Worm (Caenorhabditis elegans) whole organism, L3 larva: ENCODE measurements around the gene irk-1.

Source experiments
- R02D3.7 ChIP-seq: fragments of 150-350 bp; optimal IDR thresholded peaks from 2 replicates; lab custom pipeline; 2014; ENCODE audit warnings: missing biosample characterization, missing genetic modification characterization
- ZK546.5 ChIP-seq: sonication (generic microtip); optimal IDR thresholded peaks from 2 replicates; lab custom pipeline; 2017; ENCODE audit warnings: missing biosample characterization, missing genetic modification characterization
- aly-2 ChIP-seq: fragments of 150-350 bp; optimal IDR thresholded peaks from 2 replicates; lab custom pipeline; 2014; ENCODE audit warnings: missing biosample characterization, missing genetic modification characterization
- ama-1 ChIP-seq: fragments of 150-350 bp; optimal IDR thresholded peaks from 2 replicates; lab custom pipeline; 2018
- ceh-16 ChIP-seq: sonication (generic microtip); optimal IDR thresholded peaks from 2 replicates; lab custom pipeline; 2017; ENCODE audit warnings: missing biosample characterization, missing genetic modification characterization
- ceh-28 ChIP-seq: fragments of 150-350 bp; optimal IDR thresholded peaks from 2 replicates; lab custom pipeline; 2014; ENCODE audit warnings: missing biosample characterization, missing genetic modification reagents, missing genetic modification characterization
- ceh-82 ChIP-seq: fragments of 150-350 bp; optimal IDR thresholded peaks from 2 replicates; lab custom pipeline; 2014; ENCODE audit warnings: missing biosample characterization, missing genetic modification characterization
- ceh-9 ChIP-seq: sonication (generic microtip); optimal IDR thresholded peaks from 2 replicates; lab custom pipeline; 2018; ENCODE audit warnings: missing biosample characterization, missing genetic modification characterization
- daf-12 ChIP-seq: fragments of 150-350 bp; optimal IDR thresholded peaks from 2 replicates; lab custom pipeline; 2014; ENCODE audit warnings: missing biosample characterization, missing genetic modification reagents, missing genetic modification characterization
- egl-27 ChIP-seq: sonication (generic microtip); optimal IDR thresholded peaks from 4 replicates; lab custom pipeline; 2017; ENCODE audit warnings: missing biosample characterization, missing genetic modification reagents, missing genetic modification characterization
- egl-5 ChIP-seq: fragments of 150-350 bp; optimal IDR thresholded peaks from 2 replicates; lab custom pipeline; 2017; ENCODE audit warnings: missing biosample characterization, missing genetic modification reagents, missing genetic modification characterization, inconsistent platforms
- elt-1 ChIP-seq: fragments of 150-350 bp; optimal IDR thresholded peaks from 2 replicates; lab custom pipeline; 2014; ENCODE audit warnings: missing biosample characterization, missing genetic modification characterization
- elt-2 ChIP-seq: sonication (generic microtip); optimal IDR thresholded peaks from 2 replicates; lab custom pipeline; 2016; ENCODE audit warnings: missing genetic modification reagents, mild to moderate bottlenecking, missing genetic modification characterization, missing compliant biosample characterization
- elt-3 ChIP-seq, 3 experiments: fragments of 150-350 bp in 1 of 3; sonication (generic microtip) in 2 of 3; optimal IDR thresholded peaks; 2 replicates in 2 of 3; 4 replicates in 1 of 3; lab custom pipeline; 2014 to 2017; ENCODE audit warnings: missing biosample characterization in 3 of 3, missing genetic modification characterization in 3 of 3
- eor-1 ChIP-seq, 2 experiments: fragments of 150-350 bp; optimal IDR thresholded peaks; 2 replicates each; lab custom pipeline; 2014 to 2018; ENCODE audit warnings: missing biosample characterization in 2 of 2, missing genetic modification characterization in 2 of 2
- fkh-10 ChIP-seq: sonication (generic microtip); optimal IDR thresholded peaks from 2 replicates; lab custom pipeline; 2017; ENCODE audit warnings: missing biosample characterization, missing genetic modification reagents, missing genetic modification characterization
- fkh-2 ChIP-seq: fragments of 150-350 bp; optimal IDR thresholded peaks from 2 replicates; lab custom pipeline; 2014; ENCODE audit warnings: missing biosample characterization, missing genetic modification reagents, missing genetic modification characterization
- fos-1 ChIP-seq: fragments of 150-350 bp; optimal IDR thresholded peaks from 2 replicates; lab custom pipeline; 2014; ENCODE audit warnings: missing biosample characterization, missing genetic modification characterization
- hmg-11 ChIP-seq: sonication (generic microtip); optimal IDR thresholded peaks from 2 replicates; lab custom pipeline; 2016; ENCODE audit warnings: missing genetic modification characterization, missing compliant biosample characterization
- jun-1 ChIP-seq: fragments of 150-350 bp; optimal IDR thresholded peaks from 2 replicates; lab custom pipeline; 2014; ENCODE audit warnings: missing biosample characterization, missing genetic modification reagents, missing genetic modification characterization
- lin-15B ChIP-seq: fragments of 150-350 bp; optimal IDR thresholded peaks from 2 replicates; lab custom pipeline; 2014; ENCODE audit warnings: missing biosample characterization, missing genetic modification characterization
- lin-39 ChIP-seq: fragments of 150-350 bp; optimal IDR thresholded peaks from 2 replicates; lab custom pipeline; 2018; ENCODE audit warnings: missing biosample characterization, missing genetic modification reagents, missing genetic modification characterization
- lsy-12 ChIP-seq: sonication (generic microtip); optimal IDR thresholded peaks from 2 replicates; lab custom pipeline; 2016; ENCODE audit warnings: mild to moderate bottlenecking, missing genetic modification characterization, missing compliant biosample characterization
- mdl-1 ChIP-seq: fragments of 150-350 bp; optimal IDR thresholded peaks from 2 replicates; lab custom pipeline; 2014; ENCODE audit warnings: missing biosample characterization, missing genetic modification characterization
- mml-1 ChIP-seq: fragments of 150-350 bp; sonication (generic microtip); optimal IDR thresholded peaks from 3 replicates; lab custom pipeline; 2014; ENCODE audit warnings: missing biosample characterization, missing genetic modification characterization
- nfya-1 ChIP-seq: sonication (generic microtip); optimal IDR thresholded peaks from 2 replicates; lab custom pipeline; 2017; ENCODE audit warnings: missing genetic modification characterization, mild to moderate bottlenecking, missing compliant biosample characterization, antibody characterized with exemption, moderate library complexity; ENCODE audit not compliant: insufficient read depth
- nhr-11 ChIP-seq: fragments of 150-350 bp; optimal IDR thresholded peaks from 2 replicates; lab custom pipeline; 2014; ENCODE audit warnings: missing biosample characterization, missing genetic modification characterization
- nhr-12 ChIP-seq: fragments of 150-350 bp; optimal IDR thresholded peaks from 2 replicates; lab custom pipeline; 2014; ENCODE audit warnings: missing biosample characterization, missing genetic modification characterization
- nhr-23 ChIP-seq: fragments of 150-350 bp; optimal IDR thresholded peaks from 2 replicates; lab custom pipeline; 2014; ENCODE audit warnings: missing biosample characterization, missing genetic modification reagents, missing genetic modification characterization
- nhr-237 ChIP-seq: fragments of 150-350 bp; optimal IDR thresholded peaks from 2 replicates; lab custom pipeline; 2014; ENCODE audit warnings: missing biosample characterization, missing genetic modification characterization
- nhr-25 ChIP-seq: sonication (generic microtip); optimal IDR thresholded peaks from 2 replicates; lab custom pipeline; 2017; ENCODE audit warnings: missing biosample characterization, missing genetic modification characterization
- nhr-28 ChIP-seq: fragments of 150-350 bp; optimal IDR thresholded peaks from 2 replicates; lab custom pipeline; 2014; ENCODE audit warnings: missing biosample characterization, missing genetic modification characterization
- nhr-43 ChIP-seq: sonication (generic microtip); optimal IDR thresholded peaks from 2 replicates; lab custom pipeline; 2016; ENCODE audit warnings: mild to moderate bottlenecking, missing genetic modification characterization, missing compliant biosample characterization; ENCODE audit not compliant: poor library complexity, severe bottlenecking
- nhr-67 ChIP-seq: fragments of 150-350 bp; optimal IDR thresholded peaks from 2 replicates; lab custom pipeline; 2014; ENCODE audit warnings: missing biosample characterization, missing genetic modification characterization
- nhr-76 ChIP-seq: fragments of 150-350 bp; sonication (generic microtip); optimal IDR thresholded peaks from 5 replicates; lab custom pipeline; 2014; ENCODE audit warnings: missing biosample characterization, missing genetic modification characterization
- nhr-77 ChIP-seq: fragments of 150-350 bp; optimal IDR thresholded peaks from 2 replicates; lab custom pipeline; 2014; ENCODE audit warnings: missing biosample characterization, missing genetic modification characterization
- pha-4 ChIP-seq: fragments of 150-350 bp; optimal IDR thresholded peaks from 2 replicates; lab custom pipeline; 2014; ENCODE audit warnings: missing biosample characterization, missing genetic modification reagents, missing genetic modification characterization
- pqm-1 ChIP-seq: fragments of 150-350 bp; optimal IDR thresholded peaks from 2 replicates; lab custom pipeline; 2017; ENCODE audit warnings: missing biosample characterization, missing genetic modification characterization, inconsistent platforms
- sea-2 ChIP-seq: fragments of 150-350 bp; sonication (generic microtip); optimal IDR thresholded peaks from 4 replicates; lab custom pipeline; 2014; ENCODE audit warnings: missing biosample characterization, missing genetic modification reagents, missing genetic modification characterization
- skn-1 ChIP-seq: fragments of 150-350 bp; optimal IDR thresholded peaks from 2 replicates; lab custom pipeline; 2014; ENCODE audit warnings: missing biosample characterization, missing genetic modification characterization
- snpc-4 ChIP-seq: fragments of 150-350 bp; optimal IDR thresholded peaks from 2 replicates; lab custom pipeline; 2014; ENCODE audit warnings: missing biosample characterization, missing genetic modification characterization
- tbx-2 ChIP-seq: sonication (generic microtip); optimal IDR thresholded peaks from 2 replicates; lab custom pipeline; 2016; ENCODE audit warnings: mild to moderate bottlenecking, missing genetic modification characterization, missing compliant biosample characterization
- unc-39 ChIP-seq: sonication (generic microtip); optimal IDR thresholded peaks from 4 replicates; lab custom pipeline; 2017; ENCODE audit warnings: missing biosample characterization, missing genetic modification characterization
- unc-62 ChIP-seq: fragments of 150-350 bp; sonication (generic microtip); optimal IDR thresholded peaks from 4 replicates; lab custom pipeline; 2014; ENCODE audit warnings: missing biosample characterization, missing genetic modification reagents, missing genetic modification characterization
- zag-1 ChIP-seq: fragments of 150-350 bp; optimal IDR thresholded peaks from 2 replicates; lab custom pipeline; 2014; ENCODE audit warnings: missing biosample characterization, missing genetic modification characterization
- ztf-11 ChIP-seq: fragments of 150-350 bp; optimal IDR thresholded peaks from 2 replicates; lab custom pipeline; 2014; ENCODE audit warnings: missing biosample characterization, missing genetic modification characterization
- ztf-4 ChIP-seq: fragments of 150-350 bp; optimal IDR thresholded peaks from 2 replicates; lab custom pipeline; 2014; ENCODE audit warnings: missing biosample characterization, missing genetic modification characterization

irk-1 gene

DNA sequence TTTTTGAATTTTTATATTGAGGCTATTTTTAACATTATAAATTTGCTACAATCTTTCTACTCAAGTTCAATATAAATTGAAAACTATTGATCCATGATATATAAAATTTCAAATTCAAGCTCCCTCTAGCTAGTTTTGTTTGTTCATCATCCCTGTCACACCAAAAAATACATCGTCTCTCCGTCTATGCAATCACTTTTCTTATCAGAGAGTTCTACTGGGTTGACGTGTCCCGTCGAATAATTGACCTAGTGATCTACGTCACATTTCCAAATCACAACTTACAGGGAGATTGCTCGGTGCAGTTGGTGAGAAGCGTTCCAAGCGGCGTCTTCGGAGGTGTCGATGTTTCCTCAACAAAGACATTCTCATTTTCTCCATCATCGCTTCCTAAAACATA, 16.7 kb downstream of the irk-1 start:
- TF ChIP-seq pqm-1 (tag; lab: Kevin White, UChicago) (peak; percentile 44), fkh-10 (GFP tag; lab: Kevin White, UChicago) (no peak), elt-2 (tag; lab: Kevin White, UChicago) (peak; percentile 51)

DNA sequence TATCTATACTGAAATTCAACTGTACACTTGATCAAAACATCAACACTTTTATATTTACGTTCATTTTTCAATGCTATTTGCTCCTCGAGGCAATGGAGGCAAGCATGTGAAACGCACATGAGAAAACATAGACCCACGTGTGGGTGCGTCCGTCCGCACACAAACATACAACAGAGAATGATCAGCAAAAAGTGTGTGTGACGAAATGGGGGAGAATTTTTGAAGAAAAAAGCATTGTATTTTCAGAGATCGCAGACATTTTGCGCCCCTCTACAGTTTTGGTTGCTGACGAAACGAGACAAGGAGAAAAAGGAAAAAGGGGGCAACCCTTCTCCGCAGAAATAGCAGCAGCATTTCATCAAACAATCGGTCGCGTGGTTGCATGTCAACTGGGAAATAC, 27.8 kb downstream of the irk-1 start:
- TF ChIP-seq lin-15B (no peak), fos-1 (tag; lab: Kevin White, UChicago) (no peak), zag-1 (tag; lab: Kevin White, UChicago) (no peak), hmg-11 (peak; percentile 68), nfya-1 (tag; lab: Kevin White, UChicago) (peak; percentile 75), nhr-77 (tag; lab: Kevin White, UChicago) (no peak), nhr-11 (peak; percentile 64), elt-1 (tag; lab: Kevin White, UChicago) (peak; percentile 54), nhr-76 (no peak), R02D3.7 (tag; lab: Kevin White, UChicago) (no peak), pha-4 (peak; percentile 99), egl-5 (tag; lab: Kevin White, UChicago) (peak; percentile 75), tbx-2 (peak; percentile 77), nhr-12 (tag; lab: Kevin White, UChicago) (no peak), ceh-16 (no peak), ceh-9 (no peak), mml-1 (peak; percentile 97), fkh-10 (GFP tag; lab: Kevin White, UChicago) (no peak), nhr-43 (peak; percentile 83), pqm-1 (tag; lab: Kevin White, UChicago) (peak; percentile 87), ztf-4 (no peak), elt-3 (tag; optimal IDR thresholded peaks at IDR 0.05; lab: Kevin White, UChicago) (peak in 1 of 3 experiments; percentile 78), ama-1 (lab: Kevin White, UChicago) (peak; percentile 70), mdl-1 (tag; lab: Kevin White, UChicago) (peak; percentile 100), lin-39 (tag; lab: Kevin White, UChicago) (peak; percentile 72), nhr-237 (tag; lab: Kevin White, UChicago) (no peak), lsy-12 (peak; percentile 11), fkh-2 (tag; lab: Kevin White, UChicago) (no peak), unc-62 (peak; percentile 41), nhr-25 (tag; lab: Kevin White, UChicago) (peak; percentile 95), elt-2 (tag; lab: Kevin White, UChicago) (peak; percentile 89), sea-2 (no peak), skn-1 (tag; lab: Kevin White, UChicago) (no peak), egl-27 (tag; lab: Kevin White, UChicago) (peak; percentile 84), eor-1 (tag; optimal IDR thresholded peaks at IDR 0.05; lab: Kevin White, UChicago) (peak; percentile 39 to 57), daf-12 (no peak), nhr-23 (tag; lab: Kevin White, UChicago) (peak; percentile 86), ZK546.5 (tag; lab: Kevin White, UChicago) (no peak), snpc-4 (peak; percentile 31), ztf-11 (tag; lab: Kevin White, UChicago) (no peak), unc-39 (tag; lab: Kevin White, UChicago) (no peak), ceh-28 (tag; lab: Kevin White, UChicago) (peak; percentile 45), jun-1 (tag; lab: Kevin White, UChicago) (peak; percentile 85), aly-2 (no peak), nhr-67 (tag; lab: Kevin White, UChicago) (no peak), ceh-82 (tag; lab: Kevin White, UChicago) (no peak), nhr-28 (tag; lab: Kevin White, UChicago) (no peak)
